Fruit fly (Drosophila melanogaster): ENCODE results near the gene alphaTub85E.

The alphaTub85E gene

dm6 chr3R:9747272-9747874 is 14.3 kb upstream of the alphaTub85E start, which contains the start of gene CG12948 (continued):
- TF ChIP-seq CG1832 (GFP tag; optimal IDR thresholded peaks at IDR 0.05) (no peak), PHDP (tag; optimal IDR thresholded peaks at IDR 0.05) (peak; percentile 64), Abd-B (GFP tag; optimal IDR thresholded peaks at IDR 0.05) (peak; percentile 61), Lhr (GFP tag; optimal IDR thresholded peaks at IDR 0.05) (no peak), Kr (GFP tag; optimal IDR thresholded peaks at IDR 0.05) (no peak), lab (GFP tag; optimal IDR thresholded peaks at IDR 0.05) (no peak), scrt (GFP tag; optimal IDR thresholded peaks at IDR 0.05) (no peak), CG7786 (GFP tag; optimal IDR thresholded peaks at IDR 0.05) (peak; percentile 36), maf-S (GFP tag; optimal IDR thresholded peaks at IDR 0.05) (peak; percentile 56), Mad (GFP tag; optimal IDR thresholded peaks at IDR 0.05) (no peak), hth (optimal IDR thresholded peaks at IDR 0.05) (no peak), D19B (GFP tag; optimal IDR thresholded peaks at IDR 0.05) (no peak), caup (GFP tag; optimal IDR thresholded peaks at IDR 0.05; ENCODE audit: severe bottlenecking) (no peak), cg (GFP tag; optimal IDR thresholded peaks at IDR 0.05) (no peak), CG5180 (GFP tag; optimal IDR thresholded peaks at IDR 0.05) (no peak), HLHmδ (GFP tag; optimal IDR thresholded peaks at IDR 0.05) (no peak), CG10431 (GFP tag; optimal IDR thresholded peaks at IDR 0.05) (no peak), twi (tag; optimal IDR thresholded peaks at IDR 0.05) (peak; percentile 16), CG17359 (tag; optimal IDR thresholded peaks at IDR 0.05) (peak; percentile 39), CG6813 (GFP tag; optimal IDR thresholded peaks at IDR 0.05) (no peak), Taf1 (GFP tag; IDR thresholded peaks at IDR 0.05) (0 out of 2 replicates have a peak, but pooled peaks have one; percentile 15), CG10321 (GFP tag; IDR thresholded peaks at IDR 0.05) (no peak), CG12299 (tag; optimal IDR thresholded peaks at IDR 0.05) (no peak), mam (GFP tag; optimal IDR thresholded peaks at IDR 0.05) (peak; percentile 60), CG8944 (GFP tag; optimal IDR thresholded peaks at IDR 0.05) (peak; percentile 21), chif (GFP tag; optimal IDR thresholded peaks at IDR 0.05) (peak in 1 of 2 experiments; percentile 63), CG6654 (GFP tag; optimal IDR thresholded peaks at IDR 0.05) (no peak), CG17186 (GFP tag; optimal IDR thresholded peaks at IDR 0.05) (no peak), CG6254 (GFP tag; optimal IDR thresholded peaks at IDR 0.05) (no peak), Ets97D (GFP tag; optimal IDR thresholded peaks at IDR 0.05) (peak; percentile 46), grau (tag; optimal IDR thresholded peaks at IDR 0.05) (peak; percentile 67), Pdp1 (GFP tag; optimal IDR thresholded peaks at IDR 0.05) (peak; percentile 36 to 83), CG42726 (GFP tag; IDR thresholded peaks at IDR 0.05; ENCODE audit: partially characterized antibody) (0 out of 2 replicates have a peak, but pooled peaks have one; percentile 19), Rfx (GFP tag; IDR thresholded peaks at IDR 0.05) (peak; percentile 63), CG9932 (GFP tag; IDR thresholded peaks at IDR 0.05) (peak; percentile 77), CG17568 (GFP tag; optimal IDR thresholded peaks at IDR 0.05) (no peak), yki (optimal IDR thresholded peaks at IDR 0.05) (no peak), MBD-R2 (GFP tag; IDR thresholded peaks at IDR 0.05) (peak; percentile 71), CG2199 (GFP tag; IDR thresholded peaks at IDR 0.05) (no peak), aop (GFP tag; IDR thresholded peaks at IDR 0.05) (no peak), Scr (GFP tag; IDR thresholded peaks at IDR 0.05; ENCODE audit: partially characterized antibody) (peak; percentile 96), CG6765 (GFP tag; optimal IDR thresholded peaks at IDR 0.05) (no peak), CG14441 (GFP tag; IDR thresholded peaks at IDR 0.05) (0 out of 2 replicates have a peak, but pooled peaks have one; percentile 10), kay (GFP tag; optimal IDR thresholded peaks at IDR 0.05) (no peak), emc (GFP tag; optimal IDR thresholded peaks at IDR 0.05) (no peak), CG11398 (GFP tag; optimal IDR thresholded peaks at IDR 0.05) (no peak), croc (GFP tag; conservative IDR thresholded peaks at IDR 0.05) (no peak), Lim3 (GFP tag; IDR thresholded peaks at IDR 0.05) (no peak), org-1 (GFP tag; optimal IDR thresholded peaks at IDR 0.05) (no peak), Deaf1 (tag; optimal IDR thresholded peaks at IDR 0.05) (no peak)

Measured in whole organism, embryonic.